Fruit fly (Drosophila melanogaster) whole organism, embryonic: Measurements from ENCODE around the gene CG12768.

Experiments used
- CG15011 ChIP-seq: fragments of 200-800 bp; sonication (Bioruptor generic); optimal IDR thresholded peaks from 3 replicates; lab custom pipeline; 2018; ENCODE audit warnings: missing biosample characterization, mild to moderate bottlenecking, missing genetic modification characterization
- CG2712 ChIP-seq: fragments of 200-800 bp; optimal IDR thresholded peaks from 3 replicates; lab custom pipeline; 2019; ENCODE audit warnings: missing biosample characterization, mild to moderate bottlenecking, missing genetic modification characterization, moderate library complexity
- Myb ChIP-seq: fragments of 200-800 bp; sonication (Bioruptor generic); optimal IDR thresholded peaks from 2 replicates; lab custom pipeline; 2016; ENCODE audit warnings: missing biosample characterization, missing genetic modification characterization
- Taf1 ChIP-seq: fragments of 200-800 bp; sonication (Bioruptor generic); IDR thresholded peaks from 2 replicates; pipeline ENCODE4 v1.3.6; 2022; ENCODE audit warnings: missing biosample characterization, missing genetic modification characterization

DNA sequence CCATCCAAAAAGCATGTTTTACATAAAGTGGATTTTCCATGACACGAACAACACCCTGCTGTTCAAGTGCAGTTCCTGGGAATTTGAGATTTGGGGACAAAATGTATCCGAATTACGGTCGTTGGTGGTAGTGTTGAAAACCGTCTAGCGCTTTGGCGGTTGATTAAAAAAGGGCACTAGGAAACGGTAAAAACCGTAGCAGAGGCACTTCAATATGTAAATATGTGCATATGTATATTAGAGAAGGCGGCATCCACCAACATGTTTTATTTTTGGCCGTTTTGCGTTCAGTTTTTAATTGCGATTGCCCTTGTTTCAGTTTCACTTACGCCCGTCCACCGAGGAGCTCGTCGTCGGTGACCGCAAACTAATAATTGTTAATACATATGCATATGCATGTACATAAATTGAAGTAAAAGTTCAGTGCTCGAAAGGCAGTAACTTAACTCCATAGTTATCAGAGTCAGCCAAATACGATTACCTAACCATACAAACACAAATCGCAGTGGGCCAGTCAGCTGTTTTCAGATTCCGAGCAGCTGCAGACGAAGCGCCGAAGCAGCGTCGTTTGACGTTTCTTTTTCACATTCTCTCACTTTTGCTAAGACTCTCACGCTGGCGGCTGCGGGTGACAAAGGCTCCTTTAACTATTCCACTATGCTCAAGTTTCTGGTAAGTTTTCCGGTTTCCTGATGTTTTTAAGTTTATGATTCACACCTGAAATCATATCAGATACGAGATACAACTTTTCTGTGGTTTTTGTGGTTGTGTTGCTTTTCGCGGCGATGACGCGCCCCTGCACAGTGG, 45.8 kb upstream of the CG12768 start, which contains the start of gene CG33170:
- TF ChIP-seq CG2712 (tag; lab: Kevin White, UChicago) (no peak), Taf1 (GFP tag; lab: Robert Waterston, UW) (no peak), Myb (GFP tag; lab: Kevin White, UChicago) (no peak), CG15011 (no peak)
